Worm (Caenorhabditis elegans) whole organism, mixed stage, embryonic: Measurements from ENCODE around the gene cut-6.
A peak's percentile ranks its signal among the peaks of the same experiment; 100 is the strongest.

Experiments used
- M03D4.4 ChIP-seq: sonication (generic microtip); optimal IDR thresholded peaks from 2 replicates; lab custom pipeline; 2017; ENCODE audit warnings: mild to moderate bottlenecking, missing genetic modification characterization, missing compliant biosample characterization
- bed-3 ChIP-seq: fragments of 200-800 bp; sonication (Bioruptor generic); optimal IDR thresholded peaks from 3 replicates; lab custom pipeline; 2018; ENCODE audit warnings: mild to moderate bottlenecking, missing genetic modification characterization, moderate library complexity, missing compliant biosample characterization
- blmp-1 ChIP-seq: fragments of 150-350 bp; optimal IDR thresholded peaks from 2 replicates; lab custom pipeline; 2014; ENCODE audit warnings: missing biosample characterization, missing genetic modification characterization
- ceh-39 ChIP-seq: fragments of 150-350 bp; optimal IDR thresholded peaks from 2 replicates; lab custom pipeline; 2014; ENCODE audit warnings: missing biosample characterization, missing genetic modification characterization
- ces-1 ChIP-seq: fragments of 150-350 bp; optimal IDR thresholded peaks from 2 replicates; lab custom pipeline; 2014; ENCODE audit warnings: missing biosample characterization, missing genetic modification reagents, missing genetic modification characterization
- cnd-1 ChIP-seq: fragments of 200-800 bp; sonication (Bioruptor generic); optimal IDR thresholded peaks from 2 replicates; lab custom pipeline; 2018; ENCODE audit warnings: mild to moderate bottlenecking, missing genetic modification characterization, missing compliant biosample characterization
- drap-1 ChIP-seq: fragments of 200-800 bp; sonication (Bioruptor generic); optimal IDR thresholded peaks from 3 replicates; lab custom pipeline; 2018; ENCODE audit warnings: mild to moderate bottlenecking, missing genetic modification characterization, missing compliant biosample characterization
- elt-1 ChIP-seq: sonication (generic microtip); optimal IDR thresholded peaks from 2 replicates; lab custom pipeline; 2017; ENCODE audit warnings: missing genetic modification characterization, mild to moderate bottlenecking, missing compliant biosample characterization, antibody characterized with exemption, moderate library complexity, borderline replicate concordance; ENCODE audit not compliant: insufficient read depth
- flh-1 ChIP-seq: fragments of 200-800 bp; sonication (Bioruptor generic); optimal IDR thresholded peaks from 2 replicates; lab custom pipeline; 2018; ENCODE audit warnings: mild to moderate bottlenecking, missing genetic modification characterization, moderate library complexity, missing compliant biosample characterization
- ham-2 ChIP-seq: fragments of 200-800 bp; sonication (Bioruptor generic); optimal IDR thresholded peaks from 2 replicates; lab custom pipeline; 2018; ENCODE audit warnings: mild to moderate bottlenecking, missing genetic modification characterization, missing compliant biosample characterization
- hlh-1 ChIP-seq: fragments of 150-350 bp; optimal IDR thresholded peaks from 2 replicates; lab custom pipeline; 2014; ENCODE audit warnings: missing biosample characterization, missing genetic modification reagents, missing genetic modification characterization
- lin-13 ChIP-seq: fragments of 150-350 bp; optimal IDR thresholded peaks from 2 replicates; lab custom pipeline; 2014; ENCODE audit warnings: missing biosample characterization, missing genetic modification characterization
- lin-32 ChIP-seq: fragments of 200-800 bp; sonication (Bioruptor generic); optimal IDR thresholded peaks from 2 replicates; lab custom pipeline; 2018; ENCODE audit warnings: mild to moderate bottlenecking, missing genetic modification characterization, missing compliant biosample characterization
- lsy-2 ChIP-seq: fragments of 150-350 bp; optimal IDR thresholded peaks from 2 replicates; lab custom pipeline; 2014; ENCODE audit warnings: missing biosample characterization, missing genetic modification characterization
- mab-5 ChIP-seq: fragments of 150-350 bp; optimal IDR thresholded peaks from 2 replicates; lab custom pipeline; 2014; ENCODE audit warnings: missing biosample characterization, missing genetic modification characterization
- mep-1 ChIP-seq: fragments of 150-350 bp; optimal IDR thresholded peaks from 2 replicates; lab custom pipeline; 2017; ENCODE audit warnings: missing biosample characterization, missing genetic modification reagents, missing genetic modification characterization, inconsistent platforms
- mls-2 ChIP-seq: sonication (generic microtip); optimal IDR thresholded peaks from 2 replicates; lab custom pipeline; 2016; ENCODE audit warnings: mild to moderate bottlenecking, missing genetic modification characterization, moderate library complexity, missing compliant biosample characterization
- nhr-12 ChIP-seq: fragments of 150-350 bp; optimal IDR thresholded peaks from 2 replicates; lab custom pipeline; 2014; ENCODE audit warnings: missing biosample characterization, missing genetic modification characterization
- nhr-2 ChIP-seq: fragments of 150-350 bp; optimal IDR thresholded peaks from 2 replicates; lab custom pipeline; 2014; ENCODE audit warnings: missing biosample characterization, missing genetic modification characterization
- nhr-237 ChIP-seq: fragments of 150-350 bp; optimal IDR thresholded peaks from 2 replicates; lab custom pipeline; 2014; ENCODE audit warnings: missing biosample characterization, missing genetic modification characterization
- nhr-28 ChIP-seq: fragments of 150-350 bp; optimal IDR thresholded peaks from 2 replicates; lab custom pipeline; 2014; ENCODE audit warnings: missing biosample characterization, missing genetic modification characterization
- nhr-76 ChIP-seq: sonication (generic microtip); optimal IDR thresholded peaks from 2 replicates; lab custom pipeline; 2017; ENCODE audit warnings: missing biosample characterization, missing genetic modification characterization
- pha-4 ChIP-seq: fragments of 150-350 bp; optimal IDR thresholded peaks from 2 replicates; lab custom pipeline; 2018; ENCODE audit warnings: missing biosample characterization, missing genetic modification reagents, missing genetic modification characterization
- snpc-4 ChIP-seq: fragments of 150-350 bp; optimal IDR thresholded peaks from 2 replicates; lab custom pipeline; 2014; ENCODE audit warnings: missing biosample characterization, missing genetic modification characterization
- sptf-1 ChIP-seq: sonication (generic microtip); optimal IDR thresholded peaks from 2 replicates; lab custom pipeline; 2017; ENCODE audit warnings: mild to moderate bottlenecking, missing genetic modification characterization, moderate library complexity, missing compliant biosample characterization
- unc-120 ChIP-seq: sonication (generic microtip); optimal IDR thresholded peaks from 2 replicates; lab custom pipeline; 2017; ENCODE audit warnings: missing genetic modification characterization, missing compliant biosample characterization; ENCODE audit not compliant: poor library complexity, severe bottlenecking
- zip-8 ChIP-seq: fragments of 150-350 bp; optimal IDR thresholded peaks from 2 replicates; lab custom pipeline; 2014; ENCODE audit warnings: missing biosample characterization, missing genetic modification characterization
- ztf-11 ChIP-seq: fragments of 150-350 bp; optimal IDR thresholded peaks from 2 replicates; lab custom pipeline; 2014; ENCODE audit warnings: missing biosample characterization, missing genetic modification characterization

Gene cut-6

DNA sequence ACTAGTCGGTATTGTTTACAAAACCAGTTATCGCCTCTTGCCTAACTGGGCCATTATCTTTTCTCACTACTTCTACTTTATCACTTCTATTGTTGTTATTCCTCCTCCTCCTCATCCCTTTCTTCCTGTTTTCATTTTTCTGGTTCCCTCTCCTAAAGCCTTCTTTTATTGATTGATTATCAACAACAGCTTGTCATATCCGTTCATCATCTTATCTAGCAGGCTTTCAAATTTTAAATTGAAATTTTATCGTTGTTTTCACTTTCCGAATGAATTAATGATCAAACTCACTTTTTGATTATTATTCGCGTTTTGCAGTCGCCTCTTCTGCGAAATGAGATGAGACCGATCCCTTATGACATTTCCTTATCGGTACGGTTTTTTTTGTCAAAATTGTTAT lies at the start of gene cut-6:
TSS of gene cut-6 (plus strand) at position 301 of the 400 bp plus-strand sequence.
- TF ChIP-seq mls-2: no peak
- peak; percentile 25 for TF ChIP-seq blmp-1 (tag; lab: Kevin White, UChicago)

DNA sequence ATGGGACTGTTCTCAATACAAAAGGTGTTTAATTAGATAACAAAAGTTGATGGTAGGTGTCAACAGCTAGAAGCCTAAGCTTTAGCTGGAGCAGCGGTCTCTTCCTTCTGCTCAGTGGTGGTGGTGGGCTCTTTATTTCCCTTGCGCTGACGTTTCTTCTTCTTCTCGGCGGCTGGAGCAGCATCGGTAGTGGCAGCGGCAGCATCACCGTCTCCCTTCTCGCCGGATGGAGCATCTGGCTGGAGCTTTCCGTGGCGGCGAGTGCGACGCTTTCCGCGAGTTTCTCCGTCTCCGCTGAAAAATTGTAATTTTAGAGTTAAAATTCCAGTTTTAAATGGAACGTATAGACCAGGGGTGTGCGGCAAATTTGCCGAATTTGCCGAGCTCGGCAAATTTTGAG lies 44.2 kb upstream of the cut-6 start:
- TF ChIP-seq unc-120 (tag; lab: Kevin White, UChicago) (no peak), lsy-2 (tag; lab: Kevin White, UChicago) (no peak)

DNA sequence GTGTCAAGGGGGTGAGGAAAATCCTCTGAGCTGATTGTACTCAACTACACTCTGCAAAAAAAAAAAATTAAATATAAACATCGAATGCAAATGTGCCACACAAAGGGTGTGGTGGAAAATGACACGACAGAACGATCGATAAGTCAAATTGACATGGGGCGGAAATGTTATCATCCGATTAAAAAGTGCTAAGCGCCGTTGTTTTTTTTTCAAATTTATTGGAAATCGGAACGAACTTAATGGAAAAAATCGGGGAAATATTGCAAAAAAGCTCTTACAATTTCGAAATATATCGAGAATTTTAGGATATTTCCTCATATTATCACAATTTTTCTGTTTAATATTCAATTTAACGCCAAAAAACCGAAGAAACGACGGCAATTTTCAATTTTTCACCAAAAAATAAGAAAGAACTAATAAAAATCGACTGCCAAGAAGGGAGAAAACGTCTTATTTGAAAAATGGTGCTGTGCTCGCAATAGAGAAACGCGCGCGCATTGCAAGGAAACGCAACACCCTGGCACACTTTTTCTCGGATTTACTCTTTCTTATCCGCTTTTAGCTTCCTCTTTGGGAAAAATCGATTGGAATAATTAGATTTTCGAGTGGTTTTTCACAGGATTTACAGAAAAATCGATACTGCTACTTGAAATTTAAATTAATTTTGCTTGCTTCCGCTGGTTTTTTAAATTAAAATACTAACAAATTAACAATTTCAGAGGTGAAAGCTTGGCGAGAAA lies 42.4 kb upstream of the cut-6 start, which contains the start of the genes cey-4 and vps-50:
TSS of gene cey-4 (minus strand) at position 51 of the 740 bp plus-strand sequence.
TSS of gene vps-50 (plus strand) at position 541 of the 740 bp plus-strand sequence.
- TF ChIP-seq sptf-1 (tag; lab: Kevin White, UChicago) (peak; percentile 23), M03D4.4 (tag; lab: Kevin White, UChicago) (no peak), mls-2 (no peak), nhr-28 (tag; lab: Kevin White, UChicago) (no peak), blmp-1 (tag; lab: Kevin White, UChicago) (no peak), nhr-76 (tag; lab: Kevin White, UChicago) (no peak), mab-5 (tag; lab: Kevin White, UChicago) (no peak), flh-1 (no peak), ceh-39 (tag; lab: Kevin White, UChicago) (no peak), bed-3 (GFP tag; lab: Kevin White, UChicago) (no peak), mep-1 (peak; percentile 44), hlh-1 (peak; percentile 7), ham-2 (GFP tag; lab: Kevin White, UChicago) (no peak), nhr-2 (tag; lab: Kevin White, UChicago) (no peak), lsy-2 (tag; lab: Kevin White, UChicago) (peak; percentile 9), lin-32 (GFP tag; lab: Kevin White, UChicago) (no peak), unc-120 (tag; lab: Kevin White, UChicago) (peak; percentile 74), cnd-1 (tag; lab: Kevin White, UChicago) (no peak), ces-1 (GFP tag; lab: Kevin White, UChicago) (peak; percentile 92), pha-4 (tag; lab: Kevin White, UChicago) (no peak)

- TF ChIP-seq zip-8 (tag; lab: Kevin White, UChicago): peak; percentile 49
- no peak for TF ChIP-seq nhr-76 (tag; lab: Kevin White, UChicago)
Measured at ce11 chrIII:10869595-10869994, 41.7 kb upstream of the cut-6 start.

DNA sequence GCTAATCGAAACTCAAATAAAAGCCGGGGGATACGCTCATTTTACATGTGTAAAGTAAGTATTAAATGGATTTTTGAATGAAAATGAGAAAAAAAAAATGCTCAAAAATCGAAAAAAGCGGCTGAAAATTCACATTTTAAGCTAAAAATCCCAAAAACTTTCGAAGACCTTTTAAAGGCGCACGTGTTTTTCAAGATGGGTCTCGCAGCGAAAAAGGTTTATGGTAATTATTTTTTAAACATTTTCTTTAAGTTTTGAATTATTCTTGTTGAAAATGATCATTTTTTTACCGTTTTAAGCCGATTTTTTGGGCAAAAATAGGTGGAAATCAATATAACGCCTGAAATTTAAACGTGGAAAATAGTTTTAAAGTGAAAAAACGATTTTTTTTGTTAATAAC lies 41.1 kb upstream of the cut-6 start:
- TF ChIP-seq hlh-1 (no peak), M03D4.4 (tag; lab: Kevin White, UChicago) (no peak), ztf-11 (tag; lab: Kevin White, UChicago) (no peak), ceh-39 (tag; lab: Kevin White, UChicago) (no peak), mls-2 (no peak), mep-1 (no peak), lin-13 (tag; lab: Kevin White, UChicago) (no peak), flh-1 (no peak), lsy-2 (tag; lab: Kevin White, UChicago) (no peak), elt-1 (tag; lab: Kevin White, UChicago) (no peak), nhr-237 (tag; lab: Kevin White, UChicago) (no peak)

DNA sequence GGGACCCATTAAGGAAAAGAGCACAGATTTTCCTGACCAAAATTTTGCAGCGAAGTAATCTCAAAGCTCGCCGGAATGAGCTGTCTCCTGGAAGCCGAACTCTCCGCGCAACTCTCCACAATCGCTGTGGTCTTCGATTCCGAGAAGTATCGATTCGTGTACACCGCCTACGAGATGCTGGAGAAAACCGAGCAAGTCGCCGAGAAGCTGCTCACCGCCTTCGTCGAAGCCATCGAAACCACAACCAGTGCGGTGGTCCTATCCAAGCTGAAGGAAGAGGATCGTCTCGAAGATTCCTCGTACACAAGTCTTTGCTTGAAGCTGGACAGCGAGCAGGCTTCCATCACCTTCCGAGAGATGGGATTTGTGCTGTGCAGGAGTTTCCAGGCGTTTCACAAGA lies 40.4 kb upstream of the cut-6 start:
- TF ChIP-seq ceh-39 (tag; lab: Kevin White, UChicago): no peak
- no peak for TF ChIP-seq ces-1 (GFP tag; lab: Kevin White, UChicago)

DNA sequence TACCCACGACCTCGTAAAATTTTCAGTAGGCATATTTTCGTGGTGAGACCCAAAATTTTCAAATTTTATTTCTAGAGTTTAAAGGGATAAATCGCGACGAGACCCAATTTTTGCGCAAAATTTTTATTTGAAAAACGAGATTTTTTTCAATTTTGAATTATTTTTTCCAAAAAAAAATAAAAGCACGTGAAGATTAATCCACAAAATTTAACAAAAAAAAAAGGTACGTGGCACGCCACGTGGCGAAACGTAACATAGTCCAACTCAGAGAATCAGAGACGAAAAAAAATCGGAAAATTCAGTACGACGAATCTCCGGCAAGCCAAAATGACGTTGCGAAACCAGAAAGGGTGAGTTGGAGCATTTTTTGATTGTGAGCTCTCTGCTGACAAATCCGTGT lies 36.1 kb upstream of the cut-6 start, which contains the start of gene C44B9.2:
TSS of gene C44B9.2 (plus strand) at position 301 of the 400 bp plus-strand sequence.
- TF ChIP-seq ztf-11 (tag; lab: Kevin White, UChicago): no peak
- TF ChIP-seq snpc-4 (tag; lab: Kevin White, UChicago): no peak
- TF ChIP-seq hlh-1: no peak
- TF ChIP-seq mep-1: no peak
- no peak for TF ChIP-seq unc-120 (tag; lab: Kevin White, UChicago)
- no peak for TF ChIP-seq mls-2
- TF ChIP-seq ces-1 (GFP tag; lab: Kevin White, UChicago): no peak
- TF ChIP-seq nhr-28 (tag; lab: Kevin White, UChicago): no peak
- no peak for TF ChIP-seq cnd-1 (tag; lab: Kevin White, UChicago)
- TF ChIP-seq drap-1 (GFP tag; lab: Kevin White, UChicago): no peak
- TF ChIP-seq ceh-39 (tag; lab: Kevin White, UChicago): no peak
- no peak for TF ChIP-seq nhr-12 (tag; lab: Kevin White, UChicago)
- no peak for TF ChIP-seq lin-32 (GFP tag; lab: Kevin White, UChicago)
- TF ChIP-seq, all 35 proteins: peak for 0
